Worm (Caenorhabditis elegans) whole organism, mixed stage, embryonic: ENCODE measurements around the gene rgef-1.

Source experiments
- drap-1 ChIP-seq: fragments of 200-800 bp; sonication (Bioruptor generic); optimal IDR thresholded peaks from 3 replicates; lab custom pipeline; 2018; ENCODE audit warnings: mild to moderate bottlenecking, missing genetic modification characterization, missing compliant biosample characterization
- mab-5 ChIP-seq: fragments of 150-350 bp; optimal IDR thresholded peaks from 2 replicates; lab custom pipeline; 2014; ENCODE audit warnings: missing biosample characterization, missing genetic modification characterization
- nhr-237 ChIP-seq: fragments of 150-350 bp; optimal IDR thresholded peaks from 2 replicates; lab custom pipeline; 2014; ENCODE audit warnings: missing biosample characterization, missing genetic modification characterization
- unc-39 ChIP-seq: fragments of 150-350 bp; optimal IDR thresholded peaks from 2 replicates; lab custom pipeline; 2014; ENCODE audit warnings: missing biosample characterization, missing genetic modification characterization
- unc-62 ChIP-seq: fragments of 150-350 bp; optimal IDR thresholded peaks from 2 replicates; lab custom pipeline; 2014; ENCODE audit warnings: missing biosample characterization, missing genetic modification reagents, missing genetic modification characterization
- ztf-11 ChIP-seq: fragments of 150-350 bp; optimal IDR thresholded peaks from 2 replicates; lab custom pipeline; 2014; ENCODE audit warnings: missing biosample characterization, missing genetic modification characterization

DNA sequence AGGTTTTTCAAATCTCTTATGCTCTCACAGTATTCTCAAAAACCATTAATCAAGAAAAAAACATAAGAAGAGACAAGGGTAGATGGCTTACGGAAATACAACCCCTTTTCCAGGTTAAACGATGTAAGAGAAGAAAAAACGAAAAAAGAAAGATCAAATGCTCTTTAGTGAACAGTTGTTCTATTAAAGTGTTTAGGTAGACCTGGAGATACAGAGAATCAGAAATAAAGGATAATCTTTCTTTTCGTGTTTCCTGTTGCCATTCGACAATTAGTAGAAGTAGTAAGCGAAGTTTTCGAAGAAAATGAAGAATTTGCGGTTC lies 21.8 kb upstream of the rgef-1 start, which contains the start of gene K09G1.1:
- no peak for TF ChIP-seq drap-1
- TF ChIP-seq unc-39, result no peak
- TF ChIP-seq unc-62 (GFP tag; lab: Kevin White, UChicago), result no peak
- no peak for TF ChIP-seq mab-5 (tag; lab: Kevin White, UChicago)
- TF ChIP-seq nhr-237 (tag; lab: Kevin White, UChicago), result no peak
- no peak for TF ChIP-seq ztf-11 (tag; lab: Kevin White, UChicago)
